Worm (Caenorhabditis elegans) whole organism, L1 larva: ENCODE results near the gene T24H10.4.

ENCODE experiments used
- C04F5.9 ChIP-seq: sonication (generic microtip); optimal IDR thresholded peaks from 2 replicates; lab custom pipeline; 2016; ENCODE audit warnings: missing genetic modification characterization, missing compliant biosample characterization
- F16B12.6 ChIP-seq: fragments of 150-350 bp; optimal IDR thresholded peaks from 2 replicates; lab custom pipeline; 2014; ENCODE audit warnings: missing biosample characterization, missing genetic modification characterization
- Y116A8C.19 ChIP-seq: sonication (generic microtip); optimal IDR thresholded peaks from 2 replicates; lab custom pipeline; 2016; ENCODE audit warnings: missing compliant biosample characterization, missing genetic modification characterization, borderline replicate concordance
- aha-1 ChIP-seq: fragments of 150-350 bp; optimal IDR thresholded peaks from 2 replicates; lab custom pipeline; 2014; ENCODE audit warnings: missing biosample characterization, missing genetic modification characterization
- alr-1 ChIP-seq: fragments of 200-800 bp; sonication (Bioruptor generic); optimal IDR thresholded peaks from 2 replicates; lab custom pipeline; 2018; ENCODE audit warnings: borderline replicate concordance, mild to moderate bottlenecking, missing genetic modification characterization, missing compliant biosample characterization
- blmp-1 ChIP-seq: fragments of 150-350 bp; optimal IDR thresholded peaks from 2 replicates; lab custom pipeline; 2014; ENCODE audit warnings: missing biosample characterization, missing genetic modification characterization
- ceh-63 ChIP-seq: fragments of 200-800 bp; sonication (Bioruptor generic); optimal IDR thresholded peaks from 2 replicates; lab custom pipeline; 2018; ENCODE audit warnings: mild to moderate bottlenecking, missing genetic modification characterization, missing compliant biosample characterization
- ceh-8 ChIP-seq: fragments of 200-800 bp; sonication (Bioruptor generic); optimal IDR thresholded peaks from 2 replicates; lab custom pipeline; 2018; ENCODE audit warnings: mild to moderate bottlenecking, missing genetic modification characterization, moderate library complexity, missing compliant biosample characterization
- ceh-82 ChIP-seq, 3 experiments: fragments of 150-350 bp in 1 of 3; sonication (generic microtip) in 2 of 3; optimal IDR thresholded peaks; 2 replicates each; lab custom pipeline; 2014 to 2017; ENCODE audit warnings: missing biosample characterization in 3 of 3, missing genetic modification characterization in 3 of 3
- ceh-88 ChIP-seq: fragments of 200-800 bp; sonication (Bioruptor generic); IDR thresholded peaks from 2 replicates; pipeline ENCODE4 v1.3.6; 2022; ENCODE audit warnings: missing genetic modification characterization, missing compliant biosample characterization
- dpl-1 ChIP-seq, 3 experiments: fragments of 150-350 bp in 2 of 3; sonication (generic microtip) in 1 of 3; optimal IDR thresholded peaks; 2 replicates each; lab custom pipeline; 2014 to 2017; ENCODE audit warnings: missing biosample characterization in 3 of 3, missing genetic modification characterization in 3 of 3, missing genetic modification reagents in 3 of 3
- efl-1 ChIP-seq, 4 experiments: fragments of 150-350 bp; optimal IDR thresholded peaks in 3 of 4; peaks in 1 of 4; 1 replicate in 1 of 4; 2 replicates in 3 of 4; lab custom pipeline; 2014; ENCODE audit warnings: missing biosample characterization in 2 of 4, missing genetic modification characterization in 2 of 4, missing genetic modification reagents in 2 of 4
- elt-3 ChIP-seq, 6 experiments: fragments of 150-350 bp in 1 of 6; sonication (generic microtip); optimal IDR thresholded peaks; 2 replicates each; lab custom pipeline; 2017 to 2018; ENCODE audit warnings: missing biosample characterization in 6 of 6, missing genetic modification characterization in 6 of 6, inconsistent platforms in 1 of 6
- fkh-8 ChIP-seq: sonication (generic microtip); optimal IDR thresholded peaks from 2 replicates; lab custom pipeline; 2016; ENCODE audit warnings: mild to moderate bottlenecking, missing genetic modification characterization, missing compliant biosample characterization
- grh-1 ChIP-seq: fragments of 200-800 bp; sonication (Bioruptor generic); IDR thresholded peaks from 2 replicates; pipeline ENCODE4 v1.3.6; 2022; ENCODE audit warnings: missing genetic modification reagents, missing genetic modification characterization, missing compliant biosample characterization
- isw-1 ChIP-seq: fragments of 200-800 bp; sonication (Bioruptor generic); IDR thresholded peaks from 2 replicates; pipeline ENCODE4 v1.3.6; 2022; ENCODE audit warnings: missing genetic modification characterization, missing compliant biosample characterization
- lin-13 ChIP-seq: fragments of 150-350 bp; optimal IDR thresholded peaks from 2 replicates; lab custom pipeline; 2014; ENCODE audit warnings: missing biosample characterization, missing genetic modification reagents, missing genetic modification characterization
- lin-14 ChIP-seq: fragments of 200-800 bp; sonication (Bioruptor generic); optimal IDR thresholded peaks from 2 replicates; lab custom pipeline; 2018; ENCODE audit warnings: mild to moderate bottlenecking, missing genetic modification characterization, moderate library complexity, missing compliant biosample characterization
- lin-35 ChIP-seq, 2 experiments: fragments of 150-350 bp; optimal IDR thresholded peaks; 2 replicates each; lab custom pipeline; 2014; ENCODE audit warnings: missing biosample characterization in 2 of 2, missing genetic modification characterization in 2 of 2, missing genetic modification reagents in 2 of 2
- lin-39 ChIP-seq: fragments of 150-350 bp; optimal IDR thresholded peaks from 2 replicates; lab custom pipeline; 2014; ENCODE audit warnings: missing biosample characterization, missing genetic modification reagents, missing genetic modification characterization
- lsy-2 ChIP-seq, 2 experiments: fragments of 150-350 bp; optimal IDR thresholded peaks; 2 replicates each; lab custom pipeline; 2014; ENCODE audit warnings: missing biosample characterization in 2 of 2, missing genetic modification characterization in 2 of 2
- mep-1 ChIP-seq: fragments of 150-350 bp; optimal IDR thresholded peaks from 2 replicates; lab custom pipeline; 2014; ENCODE audit warnings: missing biosample characterization, missing genetic modification characterization
- nhr-11 ChIP-seq: fragments of 150-350 bp; optimal IDR thresholded peaks from 2 replicates; lab custom pipeline; 2014; ENCODE audit warnings: missing biosample characterization, missing genetic modification characterization
- nhr-19 ChIP-seq: fragments of 200-800 bp; sonication (Bioruptor generic); conservative IDR thresholded peaks from 2 replicates; pipeline ENCODE4 v1.3.6; 2022; ENCODE audit warnings: missing genetic modification characterization, missing compliant biosample characterization
- nhr-20 ChIP-seq: sonication (generic microtip); optimal IDR thresholded peaks from 2 replicates; lab custom pipeline; 2016; ENCODE audit warnings: mild to moderate bottlenecking, missing genetic modification characterization, missing compliant biosample characterization
- nhr-237 ChIP-seq: fragments of 150-350 bp; optimal IDR thresholded peaks from 2 replicates; lab custom pipeline; 2014; ENCODE audit warnings: missing biosample characterization, missing genetic modification characterization
- nhr-28 ChIP-seq: fragments of 150-350 bp; optimal IDR thresholded peaks from 2 replicates; lab custom pipeline; 2014; ENCODE audit warnings: missing biosample characterization, missing genetic modification characterization
- nhr-47 ChIP-seq: sonication (generic microtip); optimal IDR thresholded peaks from 2 replicates; lab custom pipeline; 2016; ENCODE audit warnings: mild to moderate bottlenecking, missing genetic modification characterization, moderate library complexity, missing compliant biosample characterization
- nhr-71 ChIP-seq: sonication (generic microtip); optimal IDR thresholded peaks from 2 replicates; lab custom pipeline; 2016; ENCODE audit warnings: mild to moderate bottlenecking, missing genetic modification characterization, moderate library complexity, missing compliant biosample characterization
- nhr-84 ChIP-seq: sonication (generic microtip); optimal IDR thresholded peaks from 2 replicates; lab custom pipeline; 2017; ENCODE audit warnings: missing biosample characterization, missing genetic modification characterization
- nhr-85 ChIP-seq: sonication (generic microtip); peaks from one replicate; lab custom pipeline; 2016; ENCODE audit warnings: missing genetic modification characterization, inconsistent platforms, missing compliant biosample characterization
- pax-3 ChIP-seq: fragments of 200-800 bp; sonication (Bioruptor generic); optimal IDR thresholded peaks from 2 replicates; lab custom pipeline; 2018; ENCODE audit warnings: mild to moderate bottlenecking, missing genetic modification characterization, moderate library complexity, missing compliant biosample characterization
- skn-1 ChIP-seq: fragments of 150-350 bp; optimal IDR thresholded peaks from 2 replicates; lab custom pipeline; 2014; ENCODE audit warnings: missing biosample characterization, missing genetic modification characterization
- snpc-4 ChIP-seq: fragments of 150-350 bp; optimal IDR thresholded peaks from 2 replicates; lab custom pipeline; 2014; ENCODE audit warnings: missing biosample characterization, missing genetic modification characterization
- sox-4 ChIP-seq: sonication (generic microtip); optimal IDR thresholded peaks from 2 replicates; lab custom pipeline; 2016; ENCODE audit warnings: missing genetic modification characterization, missing compliant biosample characterization
- sptf-1 ChIP-seq: fragments of 150-350 bp; optimal IDR thresholded peaks from 2 replicates; lab custom pipeline; 2014; ENCODE audit warnings: missing biosample characterization, missing genetic modification characterization
- swsn-7 ChIP-seq: sonication (generic microtip); optimal IDR thresholded peaks from 2 replicates; lab custom pipeline; 2016; ENCODE audit warnings: missing genetic modification characterization, missing compliant biosample characterization
- tlp-1 ChIP-seq: fragments of 150-350 bp; optimal IDR thresholded peaks from 2 replicates; lab custom pipeline; 2014; ENCODE audit warnings: missing biosample characterization, missing genetic modification characterization
- unc-130 ChIP-seq: fragments of 150-350 bp; optimal IDR thresholded peaks from 2 replicates; lab custom pipeline; 2017; ENCODE audit warnings: missing biosample characterization, missing genetic modification characterization, inconsistent platforms
- unc-98 ChIP-seq: fragments of 200-800 bp; sonication (Bioruptor generic); IDR thresholded peaks from 2 replicates; pipeline ENCODE4 v1.3.6; 2022; ENCODE audit warnings: missing genetic modification characterization, missing compliant biosample characterization
- vab-15 ChIP-seq: sonication (generic microtip); optimal IDR thresholded peaks from 2 replicates; lab custom pipeline; 2017; ENCODE audit warnings: missing genotype, mild to moderate bottlenecking, missing genetic modification characterization, missing compliant biosample characterization
- xbp-1 ChIP-seq: sonication (generic microtip); optimal IDR thresholded peaks from 2 replicates; lab custom pipeline; 2016; ENCODE audit warnings: missing genetic modification characterization, missing compliant biosample characterization
- ztf-11 ChIP-seq, 2 experiments: sonication (generic microtip); optimal IDR thresholded peaks; 2 replicates each; lab custom pipeline; 2016 to 2017; ENCODE audit warnings: missing genetic modification characterization in 2 of 2, missing biosample characterization in 1 of 2, missing compliant biosample characterization in 1 of 2

Gene T24H10.4

ce11 chrII:9113759-9114158 is 4.4 kb downstream of the T24H10.4 start (continued):
- TF ChIP-seq sox-4 (tag; lab: Kevin White, UChicago) (no peak), elt-3 (tag; optimal IDR thresholded peaks at IDR 0.05; lab: Kevin White, UChicago) (peak in 1 of 6 experiments; percentile 45), nhr-20 (peak; percentile 2), blmp-1 (tag; lab: Kevin White, UChicago) (peak; percentile 60), mep-1 (tag; lab: Kevin White, UChicago) (no peak), lin-35 (GFP tag; optimal IDR thresholded peaks at IDR 0.05; lab: Kevin White, UChicago) (peak in 1 of 2 experiments; percentile 57), lsy-2 (tag; optimal IDR thresholded peaks at IDR 0.05; lab: Kevin White, UChicago) (peak; percentile 3 to 54)

ce11 chrII:9114972-9115371 is 5.6 kb downstream of the T24H10.4 start:
- TF ChIP-seq tlp-1 (tag; lab: Kevin White, UChicago) (no peak), nhr-85 (peak; percentile 34)
- TF ChIP-seq, all 84 proteins: peak for 1

ce11 chrII:9115644-9116043 is 6.3 kb downstream of the T24H10.4 start:
- TF ChIP-seq skn-1 (tag; lab: Kevin White, UChicago) (no peak), nhr-47 (tag; lab: Kevin White, UChicago) (peak; percentile 64), nhr-71 (tag; lab: Kevin White, UChicago) (peak; percentile 76), pax-3 (tag; lab: Kevin White, UChicago) (no peak), ceh-82 (tag; optimal IDR thresholded peaks at IDR 0.05; lab: Kevin White, UChicago) (no peak), snpc-4 (tag; lab: Kevin White, UChicago) (no peak), fkh-8 (tag; lab: Kevin White, UChicago) (peak; percentile 86), sptf-1 (no peak), sox-4 (tag; lab: Kevin White, UChicago) (peak; percentile 4), nhr-11 (tag; lab: Kevin White, UChicago) (peak; percentile 25), lin-14 (GFP tag; lab: Kevin White, UChicago) (peak; percentile 47), ceh-63 (GFP tag; lab: Kevin White, UChicago) (no peak), nhr-28 (tag; lab: Kevin White, UChicago) (no peak), nhr-20 (no peak)

ce11 chrII:9116404-9116803 is 7.1 kb downstream of the T24H10.4 start:
- TF ChIP-seq grh-1 (no peak), lin-35 (GFP tag; optimal IDR thresholded peaks at IDR 0.05; lab: Kevin White, UChicago) (peak in 1 of 2 experiments; percentile 42)

- TF ChIP-seq ceh-8 (GFP tag; lab: Kevin White, UChicago) (peak; percentile 16), isw-1 (GFP tag; lab: Robert Waterston, UW) (no peak), skn-1 (tag; lab: Kevin White, UChicago) (no peak), unc-130 (tag; lab: Kevin White, UChicago) (no peak), xbp-1 (peak; percentile 18), aha-1 (tag; lab: Kevin White, UChicago) (no peak), vab-15 (tag; lab: Kevin White, UChicago) (no peak), alr-1 (no peak), nhr-71 (tag; lab: Kevin White, UChicago) (peak; percentile 90), snpc-4 (tag; lab: Kevin White, UChicago) (no peak), nhr-11 (tag; lab: Kevin White, UChicago) (peak; percentile 69), lin-39 (tag; lab: Kevin White, UChicago) (no peak), Y116A8C.19 (tag; lab: Kevin White, UChicago) (no peak), swsn-7 (tag; lab: Kevin White, UChicago) (peak; percentile 35), ztf-11 (tag; optimal IDR thresholded peaks at IDR 0.05; lab: Kevin White, UChicago) (no peak), nhr-84 (no peak), lin-13 (GFP tag; lab: Kevin White, UChicago) (peak; percentile 10), ceh-88 (GFP tag; lab: Robert Waterston, UW) (no peak), nhr-19 (GFP tag; lab: Robert Waterston, UW) (peak; percentile 15; the same call in 1 of the 2 replicates), F16B12.6 (no peak), grh-1 (no peak), efl-1 (optimal IDR thresholded peaks at IDR 0.05; lab: Kevin White, UChicago) (no peak), efl-1 (GFP tag; optimal IDR thresholded peaks at IDR 0.05 in 1 of 2; lab: Kevin White, UChicago) (peak in 1 of 2 experiments; percentile 40), lsy-2 (tag; optimal IDR thresholded peaks at IDR 0.05; lab: Kevin White, UChicago) (peak; percentile 45 to 55), nhr-237 (tag; lab: Kevin White, UChicago) (no peak), C04F5.9 (tag; lab: Kevin White, UChicago) (no peak), dpl-1 (GFP tag; optimal IDR thresholded peaks at IDR 0.05; lab: Kevin White, UChicago) (no peak), tlp-1 (tag; lab: Kevin White, UChicago) (no peak), unc-98 (GFP tag; lab: Robert Waterston, UW) (no peak)
These were observed 8.5 kb downstream of the T24H10.4 start for ce11 chrII:9117789-9118242.
